Fruit fly (Drosophila melanogaster) whole organism, embryonic: ENCODE data around the gene CG10353.

Experiments
- Asciz ChIP-seq: fragments of 200-800 bp; sonication (Bioruptor generic); optimal IDR thresholded peaks from 2 replicates; lab custom pipeline; 2017; ENCODE audit warnings: missing biosample characterization, mild to moderate bottlenecking, missing genetic modification characterization, missing genetic modification reagents
- Awh ChIP-seq: fragments of 200-800 bp; sonication (Bioruptor generic); IDR thresholded peaks from 2 replicates; pipeline ENCODE4, ENCODE4 v1.3.6; 2022; ENCODE audit warnings: missing biosample characterization, missing genetic modification characterization
- CG1024 ChIP-seq: fragments of 200-800 bp; sonication (Bioruptor generic); IDR thresholded peaks from 2 replicates; pipeline ENCODE4 v1.3.6; 2022; ENCODE audit warnings: missing biosample characterization, missing genetic modification characterization
- CG10274 ChIP-seq: fragments of 200-800 bp; sonication (Bioruptor generic); optimal IDR thresholded peaks from 3 replicates; lab custom pipeline; 2017; ENCODE audit warnings: missing biosample characterization, mild to moderate bottlenecking, missing genetic modification characterization
- CG12769 ChIP-seq: fragments of 200-800 bp; sonication (Bioruptor generic); optimal IDR thresholded peaks from 2 replicates; lab custom pipeline; 2019; ENCODE audit warnings: missing biosample characterization, mild to moderate bottlenecking, missing genetic modification characterization, moderate library complexity
- CG12942 ChIP-seq: fragments of 200-800 bp; sonication (Bioruptor generic); optimal IDR thresholded peaks from 3 replicates; lab custom pipeline; 2016; ENCODE audit warnings: missing biosample characterization, missing genetic modification characterization
- CG14965 ChIP-seq: fragments of 200-800 bp; sonication (Bioruptor generic); optimal IDR thresholded peaks from 2 replicates; lab custom pipeline; 2016; ENCODE audit warnings: missing biosample characterization, missing genetic modification characterization, borderline replicate concordance
- CG16863 ChIP-seq: fragments of 200-800 bp; sonication (Bioruptor generic); optimal IDR thresholded peaks from 3 replicates; lab custom pipeline; 2016; ENCODE audit warnings: missing biosample characterization, missing genetic modification characterization
- CG17359 ChIP-seq: fragments of 200-800 bp; sonication (Bioruptor generic); optimal IDR thresholded peaks from 3 replicates; lab custom pipeline; 2018; ENCODE audit warnings: missing biosample characterization, mild to moderate bottlenecking, missing genetic modification characterization, moderate library complexity
- CG17802 ChIP-seq: fragments of 200-800 bp; sonication (Bioruptor generic); optimal IDR thresholded peaks from 2 replicates; lab custom pipeline; 2018; ENCODE audit warnings: missing biosample characterization, mild to moderate bottlenecking, missing genetic modification characterization, moderate library complexity
- CG2199 ChIP-seq: fragments of 200-800 bp; sonication (Bioruptor generic); IDR thresholded peaks from 3 replicates; pipeline ENCODE4 v1.3.6; 2022; ENCODE audit warnings: missing biosample characterization, missing genetic modification characterization
- CG2712 ChIP-seq: fragments of 200-800 bp; optimal IDR thresholded peaks from 3 replicates; lab custom pipeline; 2019; ENCODE audit warnings: missing biosample characterization, mild to moderate bottlenecking, missing genetic modification characterization, moderate library complexity
- CG8089 ChIP-seq: fragments of 200-800 bp; sonication (Bioruptor generic); optimal IDR thresholded peaks from 3 replicates; lab custom pipeline; 2016; ENCODE audit warnings: missing biosample characterization, missing genetic modification characterization
- CG9437 ChIP-seq: fragments of 200-800 bp; sonication (Bioruptor generic); optimal IDR thresholded peaks from 2 replicates; lab custom pipeline; 2018; ENCODE audit warnings: missing biosample characterization, mild to moderate bottlenecking, missing genetic modification characterization
- CG9727 ChIP-seq: fragments of 200-800 bp; sonication (Bioruptor generic); optimal IDR thresholded peaks from 3 replicates; lab custom pipeline; 2017; ENCODE audit warnings: missing biosample characterization, mild to moderate bottlenecking, missing genetic modification characterization
- CG9817 ChIP-seq: fragments of 200-800 bp; sonication (Bioruptor generic); optimal IDR thresholded peaks from 2 replicates; lab custom pipeline; 2018; ENCODE audit warnings: missing biosample characterization, mild to moderate bottlenecking, missing genetic modification characterization, moderate library complexity
- D19A ChIP-seq: fragments of 200-800 bp; optimal IDR thresholded peaks from 3 replicates; lab custom pipeline; 2019; ENCODE audit warnings: missing biosample characterization, mild to moderate bottlenecking, missing genetic modification characterization, moderate library complexity
- HLH54F ChIP-seq: fragments of 200-800 bp; sonication (Bioruptor generic); optimal IDR thresholded peaks from 3 replicates; lab custom pipeline; 2016; ENCODE audit warnings: missing biosample characterization, missing genetic modification characterization
- Hmr ChIP-seq: fragments of 200-800 bp; sonication (Bioruptor generic); optimal IDR thresholded peaks from 3 replicates; lab custom pipeline; 2017; ENCODE audit warnings: mild to moderate bottlenecking, missing biosample characterization, missing genetic modification reagents, missing genetic modification characterization
- Mrtf ChIP-seq: fragments of 200-800 bp; sonication (Bioruptor generic); IDR thresholded peaks from 3 replicates; pipeline ENCODE4 v1.3.6; 2022; ENCODE audit warnings: missing biosample characterization, missing genetic modification characterization
- al ChIP-seq: fragments of 200-800 bp; sonication (Bioruptor generic); IDR thresholded peaks from 2 replicates; pipeline ENCODE4 v1.3.6; 2022; ENCODE audit warnings: missing biosample characterization, missing genetic modification characterization
- az2 ChIP-seq: fragments of 200-800 bp; sonication (Bioruptor generic); optimal IDR thresholded peaks from 3 replicates; lab custom pipeline; 2016; ENCODE audit warnings: missing biosample characterization, missing genetic modification characterization
- cad ChIP-seq: fragments of >200 bp; optimal IDR thresholded peaks from 2 replicates; lab custom pipeline; 2017; ENCODE audit warnings: missing biosample characterization, missing genetic modification characterization
- caup ChIP-seq: fragments of 200-800 bp; sonication (Bioruptor generic); optimal IDR thresholded peaks from 3 replicates; lab custom pipeline; 2017; ENCODE audit warnings: missing biosample characterization, mild to moderate bottlenecking, missing genetic modification characterization, moderate library complexity; ENCODE audit not compliant: severe bottlenecking
- da ChIP-seq: fragments of 200-800 bp; sonication (Bioruptor generic); optimal IDR thresholded peaks from 2 replicates; lab custom pipeline; 2016; ENCODE audit warnings: missing biosample characterization, missing genetic modification characterization
- dimm ChIP-seq: fragments of 200-800 bp; sonication (Bioruptor generic); IDR thresholded peaks from 2 replicates; pipeline ENCODE4 v1.3.6; 2022; ENCODE audit warnings: missing biosample characterization, missing genetic modification characterization
- dmrt11E ChIP-seq: fragments of 200-800 bp; sonication (Bioruptor generic); optimal IDR thresholded peaks from 3 replicates; lab custom pipeline; 2018; ENCODE audit warnings: missing biosample characterization, mild to moderate bottlenecking, missing genetic modification characterization, moderate library complexity
- dpn ChIP-seq, 2 experiments: fragments of 200-800 bp; sonication (Bioruptor generic); optimal IDR thresholded peaks; 3 replicates each; lab custom pipeline; 2016; ENCODE audit warnings: missing biosample characterization in 2 of 2, missing genetic modification characterization in 2 of 2
- esg ChIP-seq: fragments of 200-800 bp; sonication (Bioruptor generic); conservative IDR thresholded peaks from 2 replicates; pipeline ENCODE4 v1.3.6; 2022; ENCODE audit warnings: missing biosample characterization, missing genetic modification characterization
- gcm ChIP-seq: fragments of 200-800 bp; sonication (Bioruptor generic); optimal IDR thresholded peaks from 2 replicates; lab custom pipeline; 2019; ENCODE audit warnings: missing biosample characterization, mild to moderate bottlenecking, missing genetic modification characterization, moderate library complexity
- gsb ChIP-seq: fragments of 200-800 bp; sonication (Bioruptor generic); IDR thresholded peaks from 2 replicates; pipeline ENCODE4 v1.3.6; 2022; ENCODE audit warnings: missing biosample characterization, missing genetic modification characterization
- hkb ChIP-seq, 2 experiments: fragments of 200-800 bp in 1 of 2; fragments of >200 bp in 1 of 2; sonication (Bioruptor generic) in 1 of 2; IDR thresholded peaks in 1 of 2; optimal IDR thresholded peaks in 1 of 2; 2 replicates each; pipeline versions ENCODE4 v1.3.6 to Lab custom; 2017 to 2022; ENCODE audit warnings: missing biosample characterization in 1 of 2, missing genetic modification characterization in 1 of 2
- ind ChIP-seq: fragments of 200-800 bp; sonication (Bioruptor generic); optimal IDR thresholded peaks from 3 replicates; lab custom pipeline; 2016; ENCODE audit warnings: missing biosample characterization, missing genetic modification characterization
- nmo ChIP-seq: fragments of 200-800 bp; sonication (Bioruptor generic); optimal IDR thresholded peaks from 2 replicates; lab custom pipeline; 2018; ENCODE audit warnings: missing biosample characterization, mild to moderate bottlenecking, missing genetic modification characterization, moderate library complexity
- pum ChIP-seq: fragments of 200-800 bp; sonication (Bioruptor generic); optimal IDR thresholded peaks from 2 replicates; lab custom pipeline; 2016; ENCODE audit warnings: missing biosample characterization, missing genetic modification characterization
- tgo ChIP-seq: fragments of 200-800 bp; sonication (Bioruptor generic); IDR thresholded peaks from 3 replicates; pipeline ENCODE4 v1.3.6; 2022; ENCODE audit warnings: missing biosample characterization, missing genetic modification characterization
- trem ChIP-seq: fragments of 200-800 bp; optimal IDR thresholded peaks from 3 replicates; lab custom pipeline; 2019; ENCODE audit warnings: missing biosample characterization, mild to moderate bottlenecking, missing genetic modification characterization, moderate library complexity
- wek ChIP-seq: fragments of 200-800 bp; sonication (Bioruptor generic); optimal IDR thresholded peaks from 3 replicates; lab custom pipeline; 2018; ENCODE audit warnings: missing biosample characterization, mild to moderate bottlenecking, missing genetic modification characterization, moderate library complexity
- zen ChIP-seq: fragments of 200-800 bp; sonication (Bioruptor generic); optimal IDR thresholded peaks from 3 replicates; lab custom pipeline; 2018; ENCODE audit warnings: missing biosample characterization, mild to moderate bottlenecking, missing genetic modification characterization, moderate library complexity

CG10353 gene

DNA sequence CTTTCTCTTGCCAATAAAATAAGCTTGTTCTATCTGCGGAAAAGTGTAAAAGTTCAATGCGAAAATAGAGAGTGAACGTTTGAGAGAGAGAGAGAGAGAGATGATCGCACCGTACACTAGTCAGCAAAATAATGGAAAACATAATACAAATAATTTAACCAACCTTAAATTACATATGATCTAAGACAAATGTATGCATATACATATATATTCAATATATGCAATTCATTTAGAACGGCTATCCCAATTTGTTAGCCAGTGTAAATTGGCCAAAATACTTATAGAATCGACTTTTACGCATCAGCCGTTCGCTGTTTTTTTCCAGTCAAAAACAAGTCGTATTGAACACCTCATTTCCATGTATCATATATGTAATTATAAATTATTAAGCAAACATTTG, 38.3 kb upstream of the CG10353 start (continued):
- TF ChIP-seq CG12942 (GFP tag; lab: Kevin White, UChicago), result no peak
- TF ChIP-seq CG12769, result no peak
- peak; percentile 75 for TF ChIP-seq Mrtf (GFP tag; lab: Robert Waterston, UW)
- TF ChIP-seq zen (tag; lab: Kevin White, UChicago), result no peak
- peak; percentile 43; the same call in 1 of the 2 replicates for TF ChIP-seq dimm (GFP tag; lab: Robert Waterston, UW)
- no peak for TF ChIP-seq pum
- no peak for TF ChIP-seq CG2712 (tag; lab: Kevin White, UChicago)
- peak; percentile 39 for TF ChIP-seq caup (GFP tag; lab: Kevin White, UChicago)
- peak; percentile 8 for TF ChIP-seq Asciz (GFP tag; lab: Kevin White, UChicago)
- peak; percentile 75 for TF ChIP-seq tgo
- peak; percentile 56 for TF ChIP-seq al (GFP tag; lab: Robert Waterston, UW)
- peak; percentile 65; the same call in 1 of the 2 replicates for TF ChIP-seq Awh (GFP tag; lab: Robert Waterston, UW)
- no peak for TF ChIP-seq az2 (GFP tag; lab: Kevin White, UChicago)
- TF ChIP-seq cad (GFP tag; lab: Kevin White, UChicago), result no peak
- peak; percentile 3 for TF ChIP-seq CG9727 (GFP tag; lab: Kevin White, UChicago)
- peak; percentile 42 for TF ChIP-seq Hmr (GFP tag; lab: Kevin White, UChicago)
- TF ChIP-seq CG14965 (GFP tag; lab: Kevin White, UChicago), result no peak
- peak; percentile 43 for TF ChIP-seq ind (GFP tag; lab: Kevin White, UChicago)
- no peak for TF ChIP-seq CG9437 (GFP tag; lab: Kevin White, UChicago)
- TF ChIP-seq dpn (GFP tag; optimal IDR thresholded peaks at IDR 0.05; lab: Kevin White, UChicago), result peak in 1 of 2 experiments; percentile 39
- no peak for TF ChIP-seq CG17802
- peak; percentile 8 for TF ChIP-seq CG16863 (GFP tag; lab: Kevin White, UChicago)
- no peak for TF ChIP-seq CG10274 (GFP tag; lab: Kevin White, UChicago)
- 0 out of 2 replicates have a peak, but pooled peaks have one; percentile 21 for TF ChIP-seq CG1024
- no peak for TF ChIP-seq dmrt11E
- no peak for TF ChIP-seq hkb (optimal IDR thresholded peaks at IDR 0.05; lab: Kevin White, UChicago)
- peak; percentile 68 for TF ChIP-seq hkb (GFP tag; IDR thresholded peaks at IDR 0.05; lab: Robert Waterston, UW)
- no peak for TF ChIP-seq CG2199
- TF ChIP-seq nmo (GFP tag; lab: Kevin White, UChicago), result peak; percentile 48
- TF ChIP-seq wek (GFP tag; lab: Kevin White, UChicago), result no peak
- TF ChIP-seq gcm (GFP tag; lab: Kevin White, UChicago), result no peak
- no peak for TF ChIP-seq HLH54F (GFP tag; lab: Kevin White, UChicago)
- TF ChIP-seq CG8089 (GFP tag; lab: Kevin White, UChicago), result no peak
- TF ChIP-seq CG17359, result peak; percentile 48
- TF ChIP-seq esg (GFP tag; lab: Robert Waterston, UW), result peak; percentile 50
- no peak for TF ChIP-seq trem (tag; lab: Kevin White, UChicago)
- TF ChIP-seq da (GFP tag; lab: Kevin White, UChicago), result no peak
- peak; percentile 50 for TF ChIP-seq CG9817

DNA sequence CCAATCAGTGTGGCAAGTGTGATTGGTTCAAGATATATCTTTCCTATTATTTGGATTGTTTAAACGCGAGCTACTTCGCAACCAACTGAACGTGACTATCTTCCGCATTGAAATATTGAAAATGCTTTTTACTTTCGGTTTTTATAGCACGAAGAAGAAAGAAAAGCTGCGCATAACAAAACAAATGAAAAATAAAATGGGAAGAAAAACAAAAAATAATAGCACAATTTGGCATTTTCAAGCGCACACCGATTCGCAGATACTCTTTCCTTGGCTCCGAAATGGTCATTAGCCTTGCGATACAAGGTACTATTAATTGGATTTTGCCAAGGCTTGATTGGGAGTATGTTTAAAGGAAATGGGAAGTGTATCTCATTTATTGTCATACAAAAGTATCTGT, 37.6 kb upstream of the CG10353 start, which contains the start of gene Sclp:
Gene Sclp (minus strand): TSS at position 101 of the 400 bp plus-strand sequence.
- peak; percentile 75 for TF ChIP-seq D19A (tag; lab: Kevin White, UChicago)
- no peak for TF ChIP-seq gsb (GFP tag; lab: Robert Waterston, UW)
